ENCODE assay signal across 6 worm cellular contexts in genomic region chrX:17504447-17504846, ce11.
TF ChIP-seq lines count a peak whose summit lies in the region.

No protein-coding gene starts in this region.

TF ChIP-seq in whole organism, L1 larva, 84 proteins besides CTCF, POLR2A, EP300 and RAD21 (continues in another document):
- TF ChIP-seq C34B4.2 (tag; optimal IDR thresholded peaks at IDR 0.05; lab: Kevin White, UChicago) (no peak), nhr-12 (tag; optimal IDR thresholded peaks at IDR 0.05; lab: Kevin White, UChicago) (no peak), snu-23 (GFP tag; optimal IDR thresholded peaks at IDR 0.05; lab: Kevin White, UChicago) (peak; percentile 13), nhr-20 (tag; optimal IDR thresholded peaks at IDR 0.05; lab: Kevin White, UChicago) (peak; percentile 87), nhr-71 (tag; optimal IDR thresholded peaks at IDR 0.05; lab: Kevin White, UChicago) (peak; percentile 41), snpc-4 (tag; optimal IDR thresholded peaks at IDR 0.05; lab: Kevin White, UChicago) (no peak), nhr-47 (tag; optimal IDR thresholded peaks at IDR 0.05; lab: Kevin White, UChicago) (peak; percentile 3), dsc-1 (tag; optimal IDR thresholded peaks at IDR 0.05; lab: Kevin White, UChicago) (peak; percentile 32), sup-37 (GFP tag; optimal IDR thresholded peaks at IDR 0.05; lab: Kevin White, UChicago) (no peak), vab-15 (tag; optimal IDR thresholded peaks at IDR 0.05; lab: Kevin White, UChicago) (peak; percentile 3), irx-1 (tag; optimal IDR thresholded peaks at IDR 0.05; lab: Kevin White, UChicago) (no peak), ceh-82 (tag; optimal IDR thresholded peaks at IDR 0.05; lab: Kevin White, UChicago) (peak in 1 of 3 experiments; percentile 1), lin-14 (GFP tag; optimal IDR thresholded peaks at IDR 0.05; lab: Kevin White, UChicago) (peak; percentile 60), fkh-8 (tag; optimal IDR thresholded peaks at IDR 0.05; lab: Kevin White, UChicago) (peak; percentile 17), mab-9 (GFP tag; IDR thresholded peaks at IDR 0.05; lab: Robert Waterston, UW) (no peak)

TF ChIP-seq in whole organism, L2 larva, 48 proteins besides CTCF, POLR2A, EP300 and RAD21 (continues in another document):
- TF ChIP-seq sem-4 (tag; optimal IDR thresholded peaks at IDR 0.05; lab: Kevin White, UChicago) = no peak
- no peak for TF ChIP-seq dmd-4 (tag; optimal IDR thresholded peaks at IDR 0.05; lab: Kevin White, UChicago)
- no peak for TF ChIP-seq ama-1 (optimal IDR thresholded peaks at IDR 0.05; lab: Kevin White, UChicago)
- TF ChIP-seq aly-2 (tag; optimal IDR thresholded peaks at IDR 0.05; lab: Kevin White, UChicago) = no peak
- no peak for TF ChIP-seq nhr-129 (tag; optimal IDR thresholded peaks at IDR 0.05; lab: Kevin White, UChicago)
- TF ChIP-seq blmp-1 (tag; optimal IDR thresholded peaks at IDR 0.05; lab: Kevin White, UChicago; ENCODE audit: insufficient read depth) = no peak
- no peak for TF ChIP-seq unc-62 (GFP tag; optimal IDR thresholded peaks at IDR 0.05; lab: Kevin White, UChicago)
- no peak for TF ChIP-seq lin-11 (tag; optimal IDR thresholded peaks at IDR 0.05; lab: Kevin White, UChicago)
- no peak for TF ChIP-seq ZK546.5 (tag; optimal IDR thresholded peaks at IDR 0.05; lab: Kevin White, UChicago)
- no peak for TF ChIP-seq R02D3.7 (tag; optimal IDR thresholded peaks at IDR 0.05; lab: Kevin White, UChicago)
- no peak for TF ChIP-seq nhr-237 (tag; optimal IDR thresholded peaks at IDR 0.05; lab: Kevin White, UChicago)
- TF ChIP-seq mdl-1 (tag; optimal IDR thresholded peaks at IDR 0.05; lab: Kevin White, UChicago) = no peak
- TF ChIP-seq egl-27 (tag; optimal IDR thresholded peaks at IDR 0.05; lab: Kevin White, UChicago) = no peak
- TF ChIP-seq mbf-1 (tag; optimal IDR thresholded peaks at IDR 0.05; lab: Kevin White, UChicago) = no peak
- no peak for TF ChIP-seq lin-13 (GFP tag; optimal IDR thresholded peaks at IDR 0.05; lab: Kevin White, UChicago)
- no peak for TF ChIP-seq ztf-11 (tag; optimal IDR thresholded peaks at IDR 0.05; lab: Kevin White, UChicago)
- peak; percentile 26 for TF ChIP-seq F13H6.1 (tag; optimal IDR thresholded peaks at IDR 0.05; lab: Kevin White, UChicago)

TF ChIP-seq in whole organism, L3 larva, 47 proteins besides CTCF, POLR2A, EP300 and RAD21 (continues in another document):
- TF ChIP-seq mml-1 (tag; optimal IDR thresholded peaks at IDR 0.05; lab: Kevin White, UChicago) (no peak), ceh-82 (tag; optimal IDR thresholded peaks at IDR 0.05; lab: Kevin White, UChicago) (no peak), elt-2 (tag; optimal IDR thresholded peaks at IDR 0.05; lab: Kevin White, UChicago) (peak; percentile 51), eor-1 (tag; optimal IDR thresholded peaks at IDR 0.05; lab: Kevin White, UChicago) (no peak), nhr-43 (tag; optimal IDR thresholded peaks at IDR 0.05; lab: Kevin White, UChicago; ENCODE audit: poor library complexity, severe bottlenecking) (no peak), elt-1 (tag; optimal IDR thresholded peaks at IDR 0.05; lab: Kevin White, UChicago) (no peak), nhr-12 (tag; optimal IDR thresholded peaks at IDR 0.05; lab: Kevin White, UChicago) (no peak), zag-1 (tag; optimal IDR thresholded peaks at IDR 0.05; lab: Kevin White, UChicago) (no peak), daf-12 (tag; optimal IDR thresholded peaks at IDR 0.05; lab: Kevin White, UChicago) (no peak), snpc-4 (tag; optimal IDR thresholded peaks at IDR 0.05; lab: Kevin White, UChicago) (no peak), lsy-12 (tag; optimal IDR thresholded peaks at IDR 0.05; lab: Kevin White, UChicago) (no peak), mdl-1 (tag; optimal IDR thresholded peaks at IDR 0.05; lab: Kevin White, UChicago) (no peak), unc-39 (tag; optimal IDR thresholded peaks at IDR 0.05; lab: Kevin White, UChicago) (no peak), egl-5 (tag; optimal IDR thresholded peaks at IDR 0.05; lab: Kevin White, UChicago) (no peak), nhr-23 (tag; optimal IDR thresholded peaks at IDR 0.05; lab: Kevin White, UChicago) (no peak), skn-1 (tag; optimal IDR thresholded peaks at IDR 0.05; lab: Kevin White, UChicago) (no peak), hmg-11 (tag; optimal IDR thresholded peaks at IDR 0.05; lab: Kevin White, UChicago) (no peak)

TF ChIP-seq in whole organism, L4 larva, 104 proteins besides CTCF, POLR2A, EP300 and RAD21 (continues in another document):
- TF ChIP-seq dmd-6 (GFP tag; IDR thresholded peaks at IDR 0.05; lab: Robert Waterston, UW) (peak; percentile 66), zip-11 (GFP tag; IDR thresholded peaks at IDR 0.05; lab: Robert Waterston, UW) (no peak), arid-1 (GFP tag; conservative IDR thresholded peaks at IDR 0.05; lab: Robert Waterston, UW) (no peak), nhr-77 (tag; optimal IDR thresholded peaks at IDR 0.05; lab: Kevin White, UChicago) (peak; percentile 25), spr-3 (GFP tag; optimal IDR thresholded peaks at IDR 0.05; lab: Kevin White, UChicago) (no peak), F44E2.7 (GFP tag; IDR thresholded peaks at IDR 0.05; lab: Robert Waterston, UW) (no peak), hlh-11 (tag; optimal IDR thresholded peaks at IDR 0.05; lab: Kevin White, UChicago) (peak; percentile 74), egl-43 (GFP tag; IDR thresholded peaks at IDR 0.05; lab: Robert Waterston, UW) (no peak), egl-27 (tag; optimal IDR thresholded peaks at IDR 0.05; lab: Kevin White, UChicago) (no peak), ces-1 (GFP tag; optimal IDR thresholded peaks at IDR 0.05; lab: Kevin White, UChicago) (no peak), rbr-2 (tag; optimal IDR thresholded peaks at IDR 0.05; lab: Kevin White, UChicago) (no peak), R02D3.7 (tag; optimal IDR thresholded peaks at IDR 0.05; lab: Kevin White, UChicago) (no peak), ztf-7 (tag; optimal IDR thresholded peaks at IDR 0.05; lab: Kevin White, UChicago) (no peak), hif-1 (tag; optimal IDR thresholded peaks at IDR 0.05; lab: Kevin White, UChicago) (no peak), jun-1 (tag; optimal IDR thresholded peaks at IDR 0.05; lab: Kevin White, UChicago) (no peak), dve-1 (tag; optimal IDR thresholded peaks at IDR 0.05; lab: Kevin White, UChicago; ENCODE audit: insufficient read depth) (peak; percentile 44), unc-130 (GFP tag; optimal IDR thresholded peaks at IDR 0.05; lab: Kevin White, UChicago) (no peak), madf-9 (GFP tag; conservative IDR thresholded peaks at IDR 0.05; lab: Robert Waterston, UW) (no peak)

TF ChIP-seq in whole organism, late embryonic, 69 proteins besides CTCF, POLR2A, EP300 and RAD21:
- TF ChIP-seq F13H6.1 (tag; optimal IDR thresholded peaks at IDR 0.05; lab: Kevin White, UChicago) (no peak), unc-42 (tag; optimal IDR thresholded peaks at IDR 0.05; lab: Kevin White, UChicago) (peak; percentile 34)

TF ChIP-seq in whole organism, young adult, 124 proteins besides CTCF, POLR2A, EP300 and RAD21:
- no peak for TF ChIP-seq D2030.7 (GFP tag; IDR thresholded peaks at IDR 0.05; lab: Robert Waterston, UW)
- no peak for TF ChIP-seq F57A8.1 (GFP tag; optimal IDR thresholded peaks at IDR 0.05; lab: Kevin White, UChicago)
- TF ChIP-seq athp-1 (tag; optimal IDR thresholded peaks at IDR 0.05; lab: Kevin White, UChicago) = no peak
- no peak for TF ChIP-seq ccch-3 (GFP tag; optimal IDR thresholded peaks at IDR 0.05; lab: Kevin White, UChicago)
- peak; percentile 66 for TF ChIP-seq nhr-80 (tag; optimal IDR thresholded peaks at IDR 0.05; lab: Kevin White, UChicago)
- no peak for TF ChIP-seq F39B2.1 (GFP tag; IDR thresholded peaks at IDR 0.05; lab: Robert Waterston, UW)
